Worm (Caenorhabditis elegans) whole organism, young adult: ENCODE measurements around the gene T14B4.19.
A peak's percentile ranks its signal among the peaks of the same experiment; 100 is the strongest.

ENCODE experiments used
- B0019.2 ChIP-seq: fragments of 200-800 bp; sonication (Bioruptor generic); conservative IDR thresholded peaks from 2 replicates; pipeline ENCODE4 v1.3.6; 2022; ENCODE audit warnings: missing genetic modification reagents, missing genetic modification characterization, missing compliant biosample characterization
- B0336.3 ChIP-seq: fragments of 200-800 bp; sonication (Bioruptor generic); IDR thresholded peaks from 2 replicates; pipeline ENCODE4 v1.3.6; 2022; ENCODE audit warnings: missing genetic modification characterization, missing compliant biosample characterization
- C17E4.6 ChIP-seq: fragments of 200-800 bp; sonication (Bioruptor generic); IDR thresholded peaks from 2 replicates; pipeline ENCODE4 v1.3.6; 2022; ENCODE audit warnings: missing genetic modification reagents, missing genetic modification characterization, missing compliant biosample characterization
- F23B12.7 ChIP-seq: sonication (generic microtip); optimal IDR thresholded peaks from 2 replicates; lab custom pipeline; 2017; ENCODE audit warnings: missing genetic modification characterization, mild to moderate bottlenecking, missing compliant biosample characterization, antibody characterized with exemption, moderate library complexity; ENCODE audit not compliant: insufficient read depth
- F49E8.2 ChIP-seq: sonication (generic microtip); optimal IDR thresholded peaks from 3 replicates; lab custom pipeline; 2017; ENCODE audit warnings: missing genetic modification characterization, mild to moderate bottlenecking, missing compliant biosample characterization, antibody characterized with exemption, moderate library complexity; ENCODE audit not compliant: insufficient read depth
- F52B5.7 ChIP-seq: sonication (generic microtip); optimal IDR thresholded peaks from 2 replicates; lab custom pipeline; 2016; ENCODE audit warnings: mild to moderate bottlenecking, missing genetic modification characterization, missing compliant biosample characterization
- F57A8.1 ChIP-seq: fragments of 200-800 bp; sonication (Bioruptor generic); optimal IDR thresholded peaks from 2 replicates; lab custom pipeline; 2018; ENCODE audit warnings: mild to moderate bottlenecking, missing genetic modification characterization, moderate library complexity, missing compliant biosample characterization
- T07F8.4 ChIP-seq: sonication (generic microtip); optimal IDR thresholded peaks from 2 replicates; lab custom pipeline; 2016; ENCODE audit warnings: mild to moderate bottlenecking, missing genetic modification characterization, moderate library complexity, missing compliant biosample characterization
- T26A5.8 ChIP-seq: sonication (generic microtip); optimal IDR thresholded peaks from 2 replicates; lab custom pipeline; 2016; ENCODE audit warnings: missing genetic modification characterization, missing compliant biosample characterization
- Y67H2A.10 ChIP-seq: fragments of 200-800 bp; sonication (Bioruptor generic); conservative IDR thresholded peaks from 2 replicates; pipeline ENCODE4 v1.3.6; 2022; ENCODE audit warnings: missing genetic modification reagents, missing genetic modification characterization, missing compliant biosample characterization
- Y95B8A.8 ChIP-seq: fragments of 200-800 bp; sonication (Bioruptor generic); IDR thresholded peaks from 2 replicates; pipeline ENCODE4 v1.3.6; 2022; ENCODE audit warnings: missing genetic modification reagents, missing genetic modification characterization, missing compliant biosample characterization
- akir-1 ChIP-seq: fragments of 200-800 bp; sonication (Bioruptor generic); optimal IDR thresholded peaks from 2 replicates; lab custom pipeline; 2018; ENCODE audit warnings: mild to moderate bottlenecking, missing genetic modification characterization, moderate library complexity, missing compliant biosample characterization
- ama-1 ChIP-seq, 3 experiments: fragments of 150-350 bp in 1 of 3; sonication (generic microtip) in 2 of 3; optimal IDR thresholded peaks; 2 replicates each; lab custom pipeline; 2014 to 2018; ENCODE audit warnings: missing biosample characterization in 2 of 3, missing genetic modification characterization in 2 of 3, missing genetic modification reagents in 2 of 3
- bed-1 ChIP-seq: fragments of 200-800 bp; sonication (Bioruptor generic); IDR thresholded peaks from 2 replicates; pipeline ENCODE4 v1.3.6; 2022; ENCODE audit warnings: missing genetic modification reagents, missing genetic modification characterization, missing compliant biosample characterization
- ccch-3 ChIP-seq: fragments of 200-800 bp; sonication (Bioruptor generic); optimal IDR thresholded peaks from 2 replicates; lab custom pipeline; 2018; ENCODE audit warnings: mild to moderate bottlenecking, missing genetic modification characterization, missing compliant biosample characterization
- cebp-1 ChIP-seq, 2 experiments: fragments of 200-800 bp in 1 of 2; sonication (Bioruptor generic) in 1 of 2; sonication (generic microtip) in 1 of 2; IDR thresholded peaks in 1 of 2; optimal IDR thresholded peaks in 1 of 2; 2 replicates each; pipeline versions ENCODE4 v1.3.6 to Lab custom; 2017 to 2022; ENCODE audit warnings: missing compliant biosample characterization in 2 of 2, missing genetic modification characterization in 2 of 2, mild to moderate bottlenecking in 1 of 2, missing genetic modification reagents in 1 of 2, moderate library complexity in 1 of 2
- ceh-100 ChIP-seq: fragments of 200-800 bp; sonication (Bioruptor generic); IDR thresholded peaks from 2 replicates; pipeline ENCODE4 v1.3.6; 2022; ENCODE audit warnings: missing genetic modification reagents, missing genetic modification characterization, missing compliant biosample characterization
- ceh-27 ChIP-seq: fragments of 200-800 bp; sonication (Bioruptor generic); optimal IDR thresholded peaks from 2 replicates; lab custom pipeline; 2018; ENCODE audit warnings: mild to moderate bottlenecking, missing genetic modification characterization, moderate library complexity, missing compliant biosample characterization
- ceh-40 ChIP-seq: fragments of 200-800 bp; sonication (Bioruptor generic); IDR thresholded peaks from 2 replicates; pipeline ENCODE4 v1.3.6; 2022; ENCODE audit warnings: missing genetic modification characterization, missing compliant biosample characterization
- ceh-79 ChIP-seq: sonication (generic microtip); optimal IDR thresholded peaks from 2 replicates; lab custom pipeline; 2017; ENCODE audit warnings: mild to moderate bottlenecking, missing genetic modification characterization, missing compliant biosample characterization
- egrh-3 ChIP-seq: fragments of 200-800 bp; sonication (Bioruptor generic); IDR thresholded peaks from 2 replicates; pipeline ENCODE4 v1.3.6; 2022; ENCODE audit warnings: missing genetic modification reagents, missing genetic modification characterization, missing compliant biosample characterization
- ets-4 ChIP-seq: fragments of 200-800 bp; sonication (Bioruptor generic); optimal IDR thresholded peaks from 2 replicates; lab custom pipeline; 2018; ENCODE audit warnings: mild to moderate bottlenecking, missing genetic modification characterization, missing compliant biosample characterization
- fkh-3 ChIP-seq: sonication (generic microtip); optimal IDR thresholded peaks from 2 replicates; lab custom pipeline; 2016; ENCODE audit warnings: mild to moderate bottlenecking, missing genetic modification characterization, missing compliant biosample characterization
- gei-17 ChIP-seq: fragments of 200-800 bp; sonication (Bioruptor generic); optimal IDR thresholded peaks from 2 replicates; lab custom pipeline; 2018; ENCODE audit warnings: mild to moderate bottlenecking, missing genetic modification characterization, missing compliant biosample characterization
- him-1 ChIP-seq: sonication (generic microtip); optimal IDR thresholded peaks from 2 replicates; lab custom pipeline; 2016; ENCODE audit warnings: missing genotype, missing genetic modification reagents, missing genetic modification characterization, missing compliant biosample characterization
- hlh-12 ChIP-seq: sonication (generic microtip); optimal IDR thresholded peaks from 2 replicates; lab custom pipeline; 2016; ENCODE audit warnings: missing genetic modification characterization, missing compliant biosample characterization
- hlh-26 ChIP-seq: fragments of 200-800 bp; sonication (Bioruptor generic); conservative IDR thresholded peaks from 2 replicates; pipeline ENCODE4 v1.3.6; 2022; ENCODE audit warnings: missing genetic modification reagents, missing genetic modification characterization, missing compliant biosample characterization
- hmg-1.2 ChIP-seq: fragments of 200-800 bp; sonication (Bioruptor generic); IDR thresholded peaks from 2 replicates; pipeline ENCODE4 v1.3.6; 2022; ENCODE audit warnings: missing genetic modification reagents, missing genetic modification characterization, missing compliant biosample characterization
- hmg-20 ChIP-seq: fragments of 200-800 bp; sonication (Bioruptor generic); IDR thresholded peaks from 2 replicates; pipeline ENCODE4 v1.3.6; 2022; ENCODE audit warnings: missing genetic modification reagents, missing genetic modification characterization, missing compliant biosample characterization
- let-526 ChIP-seq: fragments of 200-800 bp; sonication (Bioruptor generic); IDR thresholded peaks from 2 replicates; pipeline ENCODE4 v1.3.6; 2022; ENCODE audit warnings: missing genetic modification reagents, missing genetic modification characterization, missing compliant biosample characterization
- let-607 ChIP-seq, 2 experiments: fragments of 200-800 bp in 1 of 2; sonication (Bioruptor generic) in 1 of 2; sonication (generic microtip) in 1 of 2; optimal IDR thresholded peaks; 2 replicates each; lab custom pipeline; 2016 to 2018; ENCODE audit warnings: mild to moderate bottlenecking in 2 of 2, missing compliant biosample characterization in 2 of 2, missing genetic modification characterization in 2 of 2, moderate library complexity in 2 of 2, missing genotype in 1 of 2
- madf-6 ChIP-seq: fragments of 200-800 bp; sonication (Bioruptor generic); IDR thresholded peaks from 2 replicates; pipeline ENCODE4 v1.3.6; 2022; ENCODE audit warnings: missing genetic modification reagents, missing genetic modification characterization, missing compliant biosample characterization
- mcd-1 ChIP-seq: fragments of 200-800 bp; sonication (Bioruptor generic); IDR thresholded peaks from 2 replicates; pipeline ENCODE4 v1.3.6; 2022; ENCODE audit warnings: missing genetic modification reagents, missing genetic modification characterization, missing compliant biosample characterization
- mel-28 ChIP-seq: sonication (generic microtip); optimal IDR thresholded peaks from 2 replicates; lab custom pipeline; 2016; ENCODE audit warnings: borderline replicate concordance, mild to moderate bottlenecking, missing genetic modification characterization, missing compliant biosample characterization
- nhr-80 ChIP-seq: sonication (generic microtip); optimal IDR thresholded peaks from 2 replicates; lab custom pipeline; 2016; ENCODE audit warnings: missing genetic modification characterization, missing compliant biosample characterization
- pha-4 ChIP-seq: fragments of 150-350 bp; sonication (generic microtip); optimal IDR thresholded peaks from 2 replicates; lab custom pipeline; 2014; ENCODE audit warnings: missing biosample characterization, missing genetic modification reagents, missing genetic modification characterization
- rec-8 ChIP-seq, 2 experiments: sonication (generic microtip); optimal IDR thresholded peaks; 2 replicates each; lab custom pipeline; 2016; ENCODE audit warnings: mild to moderate bottlenecking in 2 of 2, missing genetic modification characterization in 2 of 2, missing genetic modification reagents in 2 of 2, missing genotype in 2 of 2, missing biosample characterization in 1 of 2, missing compliant biosample characterization in 1 of 2, moderate library complexity in 1 of 2
- rpc-1 ChIP-seq, 2 experiments: fragments of 150-350 bp in 1 of 2; sonication (generic microtip) in 1 of 2; optimal IDR thresholded peaks; 2 replicates each; lab custom pipeline; 2014 to 2018; ENCODE audit warnings: missing biosample characterization in 1 of 2, missing genetic modification characterization in 1 of 2, missing genetic modification reagents in 1 of 2, missing genotype in 1 of 2
- sdz-38 ChIP-seq: sonication (generic microtip); optimal IDR thresholded peaks from 2 replicates; lab custom pipeline; 2016; ENCODE audit warnings: missing genotype, missing genetic modification characterization, missing compliant biosample characterization
- snpc-1.3 ChIP-seq: sonication (generic microtip); optimal IDR thresholded peaks from 2 replicates; lab custom pipeline; 2017; ENCODE audit warnings: missing genetic modification characterization, mild to moderate bottlenecking, missing compliant biosample characterization, antibody characterized with exemption, moderate library complexity, missing genotype, missing genetic modification reagents; ENCODE audit not compliant: insufficient read depth
- snpc-3.4 ChIP-seq: sonication (generic microtip); optimal IDR thresholded peaks from 2 replicates; lab custom pipeline; 2017; ENCODE audit warnings: missing genetic modification characterization, mild to moderate bottlenecking, missing compliant biosample characterization, antibody characterized with exemption, moderate library complexity, missing genotype, missing genetic modification reagents
- tbp1 ChIP-seq: fragments of 200-800 bp; sonication (Bioruptor generic); optimal IDR thresholded peaks from 2 replicates; lab custom pipeline; 2018; ENCODE audit warnings: mild to moderate bottlenecking, missing genetic modification characterization, missing compliant biosample characterization
- unc-130 ChIP-seq: sonication (generic microtip); optimal IDR thresholded peaks from 2 replicates; lab custom pipeline; 2016; ENCODE audit warnings: missing genetic modification reagents, missing genetic modification characterization, missing compliant biosample characterization
- ztf-25 ChIP-seq: fragments of 200-800 bp; sonication (Bioruptor generic); IDR thresholded peaks from 2 replicates; pipeline ENCODE4 v1.3.6; 2022; ENCODE audit warnings: missing genetic modification reagents, missing genetic modification characterization, missing compliant biosample characterization
- ztf-6 ChIP-seq: fragments of 200-800 bp; sonication (Bioruptor generic); IDR thresholded peaks from 2 replicates; pipeline ENCODE4 v1.3.6; 2022; ENCODE audit warnings: missing genetic modification reagents, missing genetic modification characterization, missing compliant biosample characterization

Gene T14B4.19

DNA sequence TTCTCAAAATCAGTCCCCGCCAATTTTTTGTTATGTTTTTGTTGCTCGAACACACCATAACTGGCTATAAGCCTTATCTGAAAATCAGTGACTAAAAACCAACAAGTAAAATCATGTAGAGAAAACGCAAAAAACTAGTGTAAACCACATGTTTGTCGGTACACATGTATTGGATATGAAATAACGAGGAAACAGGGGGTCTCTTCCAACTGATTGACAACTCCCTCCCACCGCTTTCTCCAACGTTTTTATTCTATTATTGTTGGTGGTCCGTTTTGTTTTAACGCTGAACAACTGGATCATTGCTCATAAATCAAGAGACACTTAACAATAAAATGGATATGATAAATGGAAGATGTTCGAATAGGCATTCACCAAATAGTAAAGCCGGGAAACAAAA lies 14.1 kb upstream of the T14B4.19 start:
- TF ChIP-seq akir-1 (GFP tag; lab: Kevin White, UChicago) (no peak), ceh-40 (GFP tag; lab: Robert Waterston, UW) (no peak), tbp1 (GFP tag; lab: Kevin White, UChicago) (no peak), gei-17 (GFP tag; lab: Kevin White, UChicago) (no peak), sdz-38 (no peak), madf-6 (GFP tag; lab: Robert Waterston, UW) (no peak), mcd-1 (GFP tag; lab: Robert Waterston, UW) (no peak), bed-1 (no peak), ztf-6 (GFP tag; lab: Robert Waterston, UW) (no peak), B0336.3 (GFP tag; lab: Robert Waterston, UW) (no peak), F52B5.7 (no peak), hlh-12 (no peak), fkh-3 (tag; lab: Kevin White, UChicago) (no peak), F23B12.7 (tag; lab: Kevin White, UChicago) (no peak), hlh-26 (GFP tag; lab: Robert Waterston, UW) (no peak), ztf-25 (no peak), ets-4 (GFP tag; lab: Kevin White, UChicago) (no peak)

DNA sequence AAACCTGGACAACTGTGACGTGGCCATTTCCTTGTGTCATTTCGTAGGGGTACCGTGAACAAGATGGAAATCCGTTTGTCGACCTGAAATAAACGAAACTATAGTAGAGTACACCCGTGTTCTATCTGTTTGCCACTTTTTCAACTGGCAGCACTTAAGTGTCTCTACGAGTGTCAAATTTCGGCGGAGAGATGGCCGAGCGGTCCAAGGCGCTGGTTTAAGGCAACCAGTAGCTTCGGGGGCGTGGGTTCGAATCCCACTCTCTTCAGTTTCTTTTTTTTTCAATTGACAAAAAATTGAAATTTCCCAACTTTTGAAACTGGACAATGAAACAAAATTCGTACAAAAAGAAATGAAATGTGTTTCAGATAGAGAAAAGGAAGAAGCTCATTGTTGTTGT lies 8.8 kb upstream of the T14B4.19 start:
- TF ChIP-seq let-526 (GFP tag; lab: Robert Waterston, UW) (no peak), F49E8.2 (no peak), T07F8.4 (peak; percentile 22), snpc-3.4 (tag; lab: Kevin White, UChicago) (peak; percentile 12), ama-1 (optimal IDR thresholded peaks at IDR 0.05; lab: Kevin White, UChicago) (no peak), ama-1 (GFP tag; optimal IDR thresholded peaks at IDR 0.05; lab: Kevin White, UChicago) (no peak), ceh-27 (peak; percentile 41), snpc-1.3 (no peak), hmg-20 (no peak), tbp1 (GFP tag; lab: Kevin White, UChicago) (peak; percentile 95), F57A8.1 (GFP tag; lab: Kevin White, UChicago) (no peak), T26A5.8 (tag; lab: Kevin White, UChicago) (no peak), ztf-25 (0 out of 2 replicates have a peak, but pooled peaks have one; percentile 45), B0019.2 (GFP tag; lab: Robert Waterston, UW) (no peak), hlh-26 (GFP tag; lab: Robert Waterston, UW) (no peak), him-1 (tag; lab: Kevin White, UChicago) (peak; percentile 88), ceh-40 (GFP tag; lab: Robert Waterston, UW) (no peak), ceh-100 (GFP tag; lab: Robert Waterston, UW) (0 out of 2 replicates have a peak, but pooled peaks have one; percentile 24), rec-8 (tag; optimal IDR thresholded peaks at IDR 0.05; lab: Kevin White, UChicago) (no peak), nhr-80 (no peak), ceh-79 (tag; lab: Kevin White, UChicago) (peak; percentile 38), cebp-1 (GFP tag; IDR thresholded peaks at IDR 0.05; lab: Robert Waterston, UW) (no peak), cebp-1 (tag; optimal IDR thresholded peaks at IDR 0.05; lab: Kevin White, UChicago) (no peak), pha-4 (tag; lab: Kevin White, UChicago) (no peak), Y95B8A.8 (GFP tag; lab: Robert Waterston, UW) (no peak), unc-130 (GFP tag; lab: Kevin White, UChicago) (no peak), akir-1 (GFP tag; lab: Kevin White, UChicago) (no peak), let-607 (tag; optimal IDR thresholded peaks at IDR 0.05; lab: Kevin White, UChicago) (no peak), Y67H2A.10 (GFP tag; lab: Robert Waterston, UW) (no peak), rpc-1 (optimal IDR thresholded peaks at IDR 0.05; lab: Kevin White, UChicago) (peak; percentile 68), rpc-1 (tag; optimal IDR thresholded peaks at IDR 0.05; lab: Kevin White, UChicago) (peak; percentile 81), C17E4.6 (GFP tag; lab: Robert Waterston, UW) (no peak), hlh-12 (no peak), hmg-1.2 (GFP tag; lab: Robert Waterston, UW) (peak; percentile 67), ccch-3 (no peak), mel-28 (no peak), egrh-3 (GFP tag; lab: Robert Waterston, UW) (peak; percentile 44; the same call in 1 of the 2 replicates)
